Fruit fly (Drosophila melanogaster): ENCODE results near the gene CG10098.

DNA sequence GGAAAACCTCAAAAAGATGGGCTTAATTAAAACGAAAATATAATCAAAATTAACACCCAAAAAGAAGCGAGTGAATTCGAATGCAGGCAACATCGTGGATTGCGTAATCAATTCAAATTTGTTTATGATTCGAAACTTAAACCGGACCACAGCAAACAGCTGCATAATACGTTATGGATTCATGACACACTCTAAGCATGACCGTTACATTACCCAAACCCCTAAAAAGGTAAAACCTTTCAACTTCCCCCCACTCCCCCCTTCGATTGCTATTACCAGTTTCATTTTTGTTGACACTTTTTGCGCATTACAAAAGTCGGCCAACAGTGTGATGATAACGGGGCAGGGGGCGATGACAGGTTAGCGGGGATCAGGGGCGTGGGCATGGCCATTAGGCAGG, 45.6 kb downstream of the CG10098 start:
- TF ChIP-seq CG8478 (optimal IDR thresholded peaks at IDR 0.05), result no peak
- TF ChIP-seq CTCF (optimal IDR thresholded peaks at IDR 0.05), result no peak
